Fruit fly (Drosophila melanogaster): ENCODE measurements around the gene CG14687.

CG14687 gene

DNA sequence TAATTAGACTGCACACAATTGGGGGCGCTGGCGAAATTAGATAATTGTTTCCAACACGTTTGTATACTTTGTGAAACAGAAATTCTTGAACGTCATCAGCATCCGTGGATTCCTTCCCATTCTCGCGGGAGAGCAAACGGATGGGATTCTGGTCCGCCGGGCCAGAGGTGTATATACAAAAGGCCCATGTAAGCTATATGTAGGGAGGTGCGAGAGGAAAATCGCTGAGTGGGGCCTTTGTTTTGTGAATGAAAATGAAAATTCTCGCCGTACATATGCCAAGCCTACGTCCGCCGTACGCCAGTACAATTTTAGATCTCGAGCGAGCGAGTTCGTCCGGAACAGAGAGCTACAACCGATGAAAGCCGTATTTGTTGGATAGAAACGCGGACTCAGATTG, at the start of gene CG14687:
CG14687 (plus strand) TSS at position 301 of the 400 bp plus-strand sequence.
- peak; percentile 15; the same call in 1 of the 3 replicates for TF ChIP-seq CG2199 (GFP tag; IDR thresholded peaks at IDR 0.05)
- no peak for TF ChIP-seq Nf-YA (GFP tag; IDR thresholded peaks at IDR 0.05)
- TF ChIP-seq ssp (GFP tag; IDR thresholded peaks at IDR 0.05), result no peak
- peak; percentile 74 for TF ChIP-seq CG12769 (tag; optimal IDR thresholded peaks at IDR 0.05)
- TF ChIP-seq CG43689 (GFP tag; IDR thresholded peaks at IDR 0.05), result no peak
- peak in 1 of 2 experiments; percentile 75 for TF ChIP-seq Pdp1 (GFP tag; optimal IDR thresholded peaks at IDR 0.05)
- TF ChIP-seq jigr1 (GFP tag; IDR thresholded peaks at IDR 0.05), result no peak

DNA sequence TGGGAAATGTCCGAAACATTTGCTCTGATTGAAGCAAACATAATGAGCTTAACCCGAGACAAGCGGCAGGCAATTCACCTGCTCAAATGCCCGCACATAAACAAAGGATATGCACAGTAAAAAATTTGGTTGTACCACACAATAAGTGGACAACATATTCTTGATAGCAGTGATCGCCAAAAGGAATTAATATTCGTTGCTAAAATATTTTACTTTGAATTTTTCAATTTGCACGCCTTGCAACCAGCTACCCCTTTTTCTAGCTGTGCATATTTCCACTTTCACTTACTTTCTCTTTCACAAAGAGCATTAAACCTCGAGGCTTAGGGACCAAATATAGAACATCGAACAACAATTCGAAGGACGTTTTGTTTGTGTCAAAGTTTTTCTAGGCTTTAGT, 45.1 kb upstream of the CG14687 start:
- TF ChIP-seq Sox102F (GFP tag; optimal IDR thresholded peaks at IDR 0.05) (no peak), CG7839 (tag; optimal IDR thresholded peaks at IDR 0.05) (no peak), lilli (GFP tag; optimal IDR thresholded peaks at IDR 0.05) (peak; percentile 13), CG11247 (GFP tag; IDR thresholded peaks at IDR 0.05) (0 out of 2 replicates have a peak, but pooled peaks have one; percentile 28), fd3F (GFP tag; optimal IDR thresholded peaks at IDR 0.05) (no peak), Atf-2 (GFP tag; optimal IDR thresholded peaks at IDR 0.05) (no peak), cwo (GFP tag; optimal IDR thresholded peaks at IDR 0.05) (no peak), vfl (GFP tag; optimal IDR thresholded peaks at IDR 0.05) (no peak), abd-A (tag; optimal IDR thresholded peaks at IDR 0.05) (no peak), lola (GFP tag; optimal IDR thresholded peaks at IDR 0.05) (no peak), CG4820 (GFP tag; optimal IDR thresholded peaks at IDR 0.05) (no peak), ase (GFP tag; IDR thresholded peaks at IDR 0.05) (no peak), CG6765 (GFP tag; optimal IDR thresholded peaks at IDR 0.05) (no peak), trem (tag; optimal IDR thresholded peaks at IDR 0.05) (no peak), Meics (GFP tag; optimal IDR thresholded peaks at IDR 0.05) (peak; percentile 23), Ptx1 (GFP tag; IDR thresholded peaks at IDR 0.05) (peak; percentile 9; the same call in 1 of the 2 replicates), mirr (GFP tag; optimal IDR thresholded peaks at IDR 0.05) (no peak), dan (GFP tag; IDR thresholded peaks at IDR 0.05) (no peak), CG13624 (GFP tag; optimal IDR thresholded peaks at IDR 0.05) (peak; percentile 9), ci (GFP tag; IDR thresholded peaks at IDR 0.05) (no peak), Vsx1 (GFP tag; optimal IDR thresholded peaks at IDR 0.05) (no peak), h (optimal IDR thresholded peaks at IDR 0.05) (no peak), pan (optimal IDR thresholded peaks at IDR 0.05) (no peak), pan (GFP tag; optimal IDR thresholded peaks at IDR 0.05 in 1 of 2, IDR thresholded peaks at IDR 0.05 in 1 of 2) (peak in 1 of 2 experiments; percentile 10), Bgb (GFP tag; IDR thresholded peaks at IDR 0.05; ENCODE audit: partially characterized antibody) (no peak), CG10565 (GFP tag; optimal IDR thresholded peaks at IDR 0.05) (no peak), CG2712 (tag; optimal IDR thresholded peaks at IDR 0.05) (no peak), E2f1 (GFP tag; IDR thresholded peaks at IDR 0.05) (0 out of 2 replicates have a peak, but pooled peaks have one; percentile 30), nom (GFP tag; optimal IDR thresholded peaks at IDR 0.05) (no peak), grn (GFP tag; optimal IDR thresholded peaks at IDR 0.05) (no peak), CG14710 (tag; optimal IDR thresholded peaks at IDR 0.05) (no peak), Sin3A (optimal IDR thresholded peaks at IDR 0.05) (no peak), ranshi (GFP tag; IDR thresholded peaks at IDR 0.05) (peak; percentile 30; the same call in 1 of the 2 replicates), Rfx (GFP tag; IDR thresholded peaks at IDR 0.05) (peak; percentile 60), Hand (GFP tag; optimal IDR thresholded peaks at IDR 0.05) (no peak), CG7987 (GFP tag; optimal IDR thresholded peaks at IDR 0.05) (no peak), CG5953 (GFP tag; IDR thresholded peaks at IDR 0.05) (no peak), lab (GFP tag; optimal IDR thresholded peaks at IDR 0.05) (peak; percentile 55), CG6272 (GFP tag; IDR thresholded peaks at IDR 0.05) (0 out of 2 replicates have a peak, but pooled peaks have one; percentile 16), Six4 (GFP tag; optimal IDR thresholded peaks at IDR 0.05) (no peak), CG2116 (GFP tag; optimal IDR thresholded peaks at IDR 0.05) (no peak), Hmr (GFP tag; optimal IDR thresholded peaks at IDR 0.05) (peak; percentile 8), mam (GFP tag; optimal IDR thresholded peaks at IDR 0.05) (peak; percentile 19)
